Worm (Caenorhabditis elegans): ENCODE data around the gene nhr-202.

ce11 chrV:477664-478212 is 15.3 kb downstream of the nhr-202 start, which contains the start of gene nhr-55:
- TF ChIP-seq ztf-11 (tag; optimal IDR thresholded peaks at IDR 0.05) (no peak), pqm-1 (tag; optimal IDR thresholded peaks at IDR 0.05) (no peak), ceh-90 (tag; optimal IDR thresholded peaks at IDR 0.05) (no peak), unc-30 (tag; optimal IDR thresholded peaks at IDR 0.05) (no peak), rnt-1 (tag; optimal IDR thresholded peaks at IDR 0.05) (no peak), aly-2 (tag; optimal IDR thresholded peaks at IDR 0.05) (no peak)
